Worm (Caenorhabditis elegans) whole organism, young adult: Measurements from ENCODE around the gene rnp-2.
A peak's percentile ranks its signal among the peaks of the same experiment; 100 is the strongest.
"Not testable (repeated sequence)": the region's sequence is repeated elsewhere in the genome, so short reads cannot be mapped to it uniquely, and the experiment has no call there.

Experiments
- B0035.1 ChIP-seq: sonication (generic microtip); optimal IDR thresholded peaks from 2 replicates; lab custom pipeline; 2016; ENCODE audit warnings: missing genetic modification characterization, mild to moderate bottlenecking, missing compliant biosample characterization, missing genotype, missing genetic modification reagents
- B0261.1 ChIP-seq: sonication (generic microtip); optimal IDR thresholded peaks from 2 replicates; lab custom pipeline; 2016; ENCODE audit warnings: mild to moderate bottlenecking, missing genetic modification characterization, moderate library complexity, missing compliant biosample characterization
- B0336.3 ChIP-seq: fragments of 200-800 bp; sonication (Bioruptor generic); IDR thresholded peaks from 2 replicates; pipeline ENCODE4 v1.3.6; 2022; ENCODE audit warnings: missing genetic modification characterization, missing compliant biosample characterization
- F49E8.2 ChIP-seq: sonication (generic microtip); optimal IDR thresholded peaks from 3 replicates; lab custom pipeline; 2017; ENCODE audit warnings: missing genetic modification characterization, mild to moderate bottlenecking, missing compliant biosample characterization, antibody characterized with exemption, moderate library complexity; ENCODE audit not compliant: insufficient read depth
- F52B5.7 ChIP-seq: sonication (generic microtip); optimal IDR thresholded peaks from 2 replicates; lab custom pipeline; 2016; ENCODE audit warnings: mild to moderate bottlenecking, missing genetic modification characterization, missing compliant biosample characterization
- F57A8.1 ChIP-seq: fragments of 200-800 bp; sonication (Bioruptor generic); optimal IDR thresholded peaks from 2 replicates; lab custom pipeline; 2018; ENCODE audit warnings: mild to moderate bottlenecking, missing genetic modification characterization, moderate library complexity, missing compliant biosample characterization
- F57C9.4 ChIP-seq: sonication (generic microtip); optimal IDR thresholded peaks from 2 replicates; lab custom pipeline; 2017; ENCODE audit warnings: mild to moderate bottlenecking, missing genetic modification characterization, missing compliant biosample characterization
- Y56A3A.18 ChIP-seq: fragments of 200-800 bp; sonication (Bioruptor generic); IDR thresholded peaks from 2 replicates; pipeline ENCODE4 v1.3.6; 2022; ENCODE audit warnings: missing genetic modification reagents, missing genetic modification characterization, missing compliant biosample characterization
- Y95B8A.8 ChIP-seq: fragments of 200-800 bp; sonication (Bioruptor generic); IDR thresholded peaks from 2 replicates; pipeline ENCODE4 v1.3.6; 2022; ENCODE audit warnings: missing genetic modification reagents, missing genetic modification characterization, missing compliant biosample characterization
- akir-1 ChIP-seq: fragments of 200-800 bp; sonication (Bioruptor generic); optimal IDR thresholded peaks from 2 replicates; lab custom pipeline; 2018; ENCODE audit warnings: mild to moderate bottlenecking, missing genetic modification characterization, moderate library complexity, missing compliant biosample characterization
- attf-5 ChIP-seq: fragments of 200-800 bp; sonication (Bioruptor generic); optimal IDR thresholded peaks from 2 replicates; lab custom pipeline; 2018; ENCODE audit warnings: mild to moderate bottlenecking, missing genetic modification characterization, missing compliant biosample characterization
- ccch-3 ChIP-seq: fragments of 200-800 bp; sonication (Bioruptor generic); optimal IDR thresholded peaks from 2 replicates; lab custom pipeline; 2018; ENCODE audit warnings: mild to moderate bottlenecking, missing genetic modification characterization, missing compliant biosample characterization
- ceh-40 ChIP-seq: fragments of 200-800 bp; sonication (Bioruptor generic); IDR thresholded peaks from 2 replicates; pipeline ENCODE4 v1.3.6; 2022; ENCODE audit warnings: missing genetic modification characterization, missing compliant biosample characterization
- dox-1 ChIP-seq: fragments of 200-800 bp; sonication (Bioruptor generic); IDR thresholded peaks from 2 replicates; pipeline ENCODE4 v1.3.6; 2022; ENCODE audit warnings: missing genetic modification reagents, missing genetic modification characterization, missing compliant biosample characterization
- egl-44 ChIP-seq: fragments of 200-800 bp; sonication (Bioruptor generic); IDR thresholded peaks from 2 replicates; pipeline ENCODE4 v1.3.6; 2022; ENCODE audit warnings: missing genetic modification reagents, missing genetic modification characterization, missing compliant biosample characterization
- hmg-20 ChIP-seq: fragments of 200-800 bp; sonication (Bioruptor generic); IDR thresholded peaks from 2 replicates; pipeline ENCODE4 v1.3.6; 2022; ENCODE audit warnings: missing genetic modification reagents, missing genetic modification characterization, missing compliant biosample characterization
- hsf-1 ChIP-seq: fragments of 200-800 bp; sonication (Bioruptor generic); IDR thresholded peaks from 2 replicates; pipeline ENCODE4 v1.3.6; 2022; ENCODE audit warnings: missing genetic modification reagents, missing genetic modification characterization, missing compliant biosample characterization
- let-526 ChIP-seq: fragments of 200-800 bp; sonication (Bioruptor generic); IDR thresholded peaks from 2 replicates; pipeline ENCODE4 v1.3.6; 2022; ENCODE audit warnings: missing genetic modification reagents, missing genetic modification characterization, missing compliant biosample characterization
- lin-40 ChIP-seq: sonication (generic microtip); optimal IDR thresholded peaks from 2 replicates; lab custom pipeline; 2016; ENCODE audit warnings: missing genetic modification characterization, mild to moderate bottlenecking, missing compliant biosample characterization, missing genotype, missing genetic modification reagents
- lir-1 ChIP-seq: fragments of 200-800 bp; sonication (Bioruptor generic); conservative IDR thresholded peaks from 2 replicates; pipeline ENCODE4 v1.3.6; 2022; ENCODE audit warnings: missing genetic modification reagents, missing genetic modification characterization, missing compliant biosample characterization
- madf-3 ChIP-seq: fragments of 200-800 bp; sonication (Bioruptor generic); IDR thresholded peaks from 2 replicates; pipeline ENCODE4 v1.3.6; 2022; ENCODE audit warnings: missing genetic modification reagents, missing genetic modification characterization, missing compliant biosample characterization
- madf-6 ChIP-seq: fragments of 200-800 bp; sonication (Bioruptor generic); IDR thresholded peaks from 2 replicates; pipeline ENCODE4 v1.3.6; 2022; ENCODE audit warnings: missing genetic modification reagents, missing genetic modification characterization, missing compliant biosample characterization
- nhr-27 ChIP-seq: fragments of 200-800 bp; sonication (Bioruptor generic); optimal IDR thresholded peaks from 2 replicates; lab custom pipeline; 2018; ENCODE audit warnings: mild to moderate bottlenecking, missing genetic modification characterization, moderate library complexity, missing compliant biosample characterization
- pha-4 ChIP-seq: fragments of 150-350 bp; sonication (generic microtip); optimal IDR thresholded peaks from 2 replicates; lab custom pipeline; 2014; ENCODE audit warnings: missing biosample characterization, missing genetic modification reagents, missing genetic modification characterization
- rcor-1 ChIP-seq: fragments of 200-800 bp; sonication (Bioruptor generic); IDR thresholded peaks from 2 replicates; pipeline ENCODE4 v1.3.6; 2022; ENCODE audit warnings: missing genetic modification reagents, missing genetic modification characterization, missing compliant biosample characterization
- snpc-1.1 ChIP-seq: sonication (generic microtip); optimal IDR thresholded peaks from 2 replicates; lab custom pipeline; 2017; ENCODE audit warnings: missing genetic modification characterization, mild to moderate bottlenecking, missing compliant biosample characterization, antibody characterized with exemption, moderate library complexity, missing genotype, missing genetic modification reagents; ENCODE audit not compliant: insufficient read depth
- tbx-9 ChIP-seq: sonication (generic microtip); optimal IDR thresholded peaks from 2 replicates; lab custom pipeline; 2016; ENCODE audit warnings: borderline replicate concordance, missing genetic modification characterization, inconsistent platforms, missing compliant biosample characterization
- tlf-1 ChIP-seq: fragments of 200-800 bp; sonication (Bioruptor generic); optimal IDR thresholded peaks from 2 replicates; lab custom pipeline; 2018; ENCODE audit warnings: mild to moderate bottlenecking, missing genetic modification characterization, missing compliant biosample characterization
- xnd-1 ChIP-seq: sonication (generic microtip); optimal IDR thresholded peaks from 2 replicates; lab custom pipeline; 2016; ENCODE audit warnings: missing genotype, missing genetic modification reagents, missing genetic modification characterization, missing compliant biosample characterization
- ztf-18 ChIP-seq: sonication (generic microtip); optimal IDR thresholded peaks from 2 replicates; lab custom pipeline; 2016; ENCODE audit warnings: missing genotype, mild to moderate bottlenecking, missing genetic modification characterization, missing compliant biosample characterization
- ztf-22 ChIP-seq: fragments of 200-800 bp; sonication (Bioruptor generic); optimal IDR thresholded peaks from 2 replicates; lab custom pipeline; 2018; ENCODE audit warnings: mild to moderate bottlenecking, missing genetic modification characterization, moderate library complexity, missing compliant biosample characterization
- ztf-6 ChIP-seq: fragments of 200-800 bp; sonication (Bioruptor generic); IDR thresholded peaks from 2 replicates; pipeline ENCODE4 v1.3.6; 2022; ENCODE audit warnings: missing genetic modification reagents, missing genetic modification characterization, missing compliant biosample characterization

rnp-2 gene

DNA sequence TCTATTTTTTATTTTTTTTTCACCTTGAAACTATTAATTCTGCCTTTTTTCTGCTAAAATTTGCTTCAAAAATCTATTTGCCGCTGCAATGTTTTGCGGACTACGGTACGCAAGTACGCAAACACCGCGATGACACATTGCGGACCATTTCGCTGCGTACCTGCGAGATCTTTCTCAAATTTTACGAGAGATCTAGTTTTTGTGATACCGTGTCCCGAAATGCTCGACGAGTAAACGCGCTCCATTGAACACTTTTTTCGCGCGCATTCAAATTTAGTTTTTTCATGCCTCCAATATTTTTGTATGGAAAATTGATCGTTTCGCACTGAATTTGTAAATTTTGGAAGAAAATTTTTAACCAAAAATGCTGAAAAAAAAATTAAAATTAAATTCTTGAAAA lies 12.9 kb downstream of the rnp-2 start (continued):
- peak; percentile 80 for TF ChIP-seq ztf-6 (GFP tag; lab: Robert Waterston, UW)
- peak; percentile 97 for TF ChIP-seq dox-1 (GFP tag; lab: Robert Waterston, UW)
- 0 out of 2 replicates have a peak, but pooled peaks have one; percentile 8 for TF ChIP-seq madf-3 (GFP tag; lab: Robert Waterston, UW)
- 0 out of 2 replicates have a peak, but pooled peaks have one; percentile 45 for TF ChIP-seq egl-44 (GFP tag; lab: Robert Waterston, UW)
- TF ChIP-seq Y56A3A.18 (GFP tag; lab: Robert Waterston, UW), result 0 out of 2 replicates have a peak, but pooled peaks have one; percentile 51
- peak; percentile 89 for TF ChIP-seq Y95B8A.8 (GFP tag; lab: Robert Waterston, UW)
- peak; percentile 81 for TF ChIP-seq let-526
- 0 out of 2 replicates have a peak, but pooled peaks have one; percentile 25 for TF ChIP-seq ceh-40
- TF ChIP-seq, all 124 proteins: peak for 38; not testable (repeated sequence) for 86

DNA sequence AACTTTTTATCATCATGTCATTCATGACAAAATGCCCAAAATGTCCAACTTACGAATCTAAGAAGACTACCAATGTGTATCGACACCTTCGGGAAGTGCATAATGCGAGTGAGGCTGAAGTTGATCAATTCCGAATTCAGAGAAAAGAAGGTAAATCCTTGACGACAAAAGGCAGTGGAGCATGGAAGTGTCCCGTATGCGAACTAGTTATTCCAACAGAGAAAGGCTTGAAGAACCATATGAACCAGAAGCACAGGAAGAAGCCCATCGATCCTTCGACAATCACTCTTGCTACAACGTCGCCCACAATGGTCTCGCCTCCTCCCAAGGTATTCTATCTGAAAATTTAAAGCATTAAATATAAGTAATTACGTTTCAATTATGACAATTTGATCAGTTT lies 14.2 kb downstream of the rnp-2 start, which contains the start of gene K08D10.11:
K08D10.11 (minus strand) TSS at position 101 of the 400 bp plus-strand sequence.
- not testable (repeated sequence) for TF ChIP-seq B0035.1 (tag; lab: Kevin White, UChicago); akir-1 (GFP tag; lab: Kevin White, UChicago); hsf-1

DNA sequence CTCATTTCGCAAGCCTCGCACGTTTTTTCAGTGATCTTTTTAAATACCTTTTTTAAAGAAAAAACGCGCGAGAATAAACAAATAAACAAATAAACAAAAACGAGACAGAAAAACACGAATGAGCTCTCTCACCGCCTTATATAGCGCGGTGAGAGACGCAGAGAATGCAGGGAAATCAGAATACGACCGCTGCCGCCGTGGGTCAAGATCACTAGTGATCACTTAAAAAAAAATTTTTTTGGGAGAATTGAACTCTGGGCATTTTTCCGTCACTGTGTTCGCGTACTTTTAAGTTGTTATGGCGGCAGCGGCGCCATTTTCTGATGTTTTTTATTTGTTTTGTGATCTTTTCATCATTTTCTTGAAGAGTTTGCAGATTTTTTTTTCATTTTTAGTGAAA lies 16.0 kb downstream of the rnp-2 start:
- TF ChIP-seq madf-6 (GFP tag; lab: Robert Waterston, UW) (peak; percentile 62), xnd-1 (tag; lab: Kevin White, UChicago) (peak; percentile 75)

DNA sequence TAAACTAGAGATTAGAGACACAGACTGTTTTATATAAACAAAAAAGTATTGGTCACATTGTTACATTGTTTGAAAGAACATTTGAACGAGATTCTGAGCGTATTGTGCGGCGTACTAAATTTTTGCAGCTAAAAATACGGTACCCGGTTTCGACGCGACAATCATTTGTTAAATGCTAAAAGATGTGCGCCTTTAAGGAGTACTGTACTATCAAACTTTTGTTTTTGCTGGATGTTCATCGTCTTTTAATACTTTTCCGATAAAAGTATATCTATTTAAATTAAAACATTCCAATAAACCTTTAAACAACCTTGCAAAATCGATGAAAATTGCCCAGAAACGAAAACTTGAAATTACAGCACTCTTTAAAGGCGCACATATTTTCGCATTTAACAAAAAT lies 24.9 kb downstream of the rnp-2 start, which contains the start of gene K06B9.6:
K06B9.6 (minus strand) TSS at position 101 of the 400 bp plus-strand sequence.
- TF ChIP-seq ztf-22 (GFP tag; lab: Kevin White, UChicago); rcor-1 (GFP tag; lab: Robert Waterston, UW); hsf-1: not testable (repeated sequence)

DNA sequence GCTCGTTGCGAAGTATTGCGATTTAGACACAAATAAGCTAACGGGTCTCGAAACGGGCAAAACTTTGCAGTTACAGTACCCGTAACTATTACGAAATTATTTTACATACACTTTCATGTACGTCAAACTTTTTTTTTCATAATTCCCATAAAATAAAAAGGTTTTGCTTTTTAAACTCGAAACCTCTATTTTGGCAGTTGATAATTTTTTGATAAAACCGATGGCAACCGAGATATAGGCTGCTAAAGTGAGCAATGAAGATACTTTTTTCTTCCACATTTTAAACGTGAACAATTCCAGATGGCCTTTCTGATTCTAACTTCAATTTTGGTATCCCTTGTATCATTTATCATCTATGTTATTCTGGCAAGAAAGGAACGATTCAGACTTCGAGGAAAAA lies 25.3 kb downstream of the rnp-2 start, which contains the start of gene cyp-25A6:
cyp-25A6 (plus strand) TSS at position 301 of the 400 bp plus-strand sequence.
- TF ChIP-seq F57A8.1, ztf-18, pha-4: not testable (repeated sequence)

DNA sequence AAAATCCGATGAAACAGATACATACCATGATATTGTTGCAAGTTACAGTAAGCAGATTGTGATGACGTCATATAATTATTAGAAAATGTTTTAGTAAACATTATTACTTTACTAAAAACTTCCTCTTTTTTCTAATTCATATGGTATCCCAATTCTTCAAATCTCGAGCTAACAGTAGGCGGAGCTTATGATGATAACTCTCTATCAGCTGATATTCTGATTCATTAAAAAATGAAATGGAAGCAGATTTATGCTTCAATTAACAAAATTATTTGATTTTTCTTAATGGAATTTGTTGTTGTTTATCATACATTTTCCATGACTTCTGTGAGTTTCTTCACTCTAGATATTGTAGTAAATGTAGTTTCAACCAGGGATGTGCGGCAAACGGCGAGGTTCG lies 32.4 kb downstream of the rnp-2 start, which contains the start of gene pax-2:
pax-2 (minus strand) TSS at position 101 of the 400 bp plus-strand sequence.
- TF ChIP-seq B0336.3 (GFP tag; lab: Robert Waterston, UW) (no peak), hsf-1 (no peak), lin-40 (tag; lab: Kevin White, UChicago) (no peak), attf-5 (no peak), hmg-20 (GFP tag; lab: Robert Waterston, UW) (no peak), lir-1 (no peak), F49E8.2 (tag; lab: Kevin White, UChicago) (no peak), F52B5.7 (no peak), B0261.1 (tag; lab: Kevin White, UChicago) (no peak), egl-44 (GFP tag; lab: Robert Waterston, UW) (no peak), tbx-9 (tag; lab: Kevin White, UChicago) (no peak), snpc-1.1 (tag; lab: Kevin White, UChicago) (no peak), ccch-3 (no peak), F57C9.4 (no peak), nhr-27 (no peak), tlf-1 (GFP tag; lab: Kevin White, UChicago) (no peak)
